Worm (Caenorhabditis elegans) whole organism, early embryonic: Measurements from ENCODE around the gene K08B12.1.

Experiments used
- B0310.2 ChIP-seq: sonication (generic microtip); optimal IDR thresholded peaks from 2 replicates; lab custom pipeline; 2016; ENCODE audit warnings: mild to moderate bottlenecking, missing genetic modification characterization, missing compliant biosample characterization
- F13C5.2 ChIP-seq: sonication (generic microtip); optimal IDR thresholded peaks from 2 replicates; lab custom pipeline; 2017; ENCODE audit warnings: mild to moderate bottlenecking, missing genetic modification characterization, inconsistent platforms, missing compliant biosample characterization
- aly-1 ChIP-seq: sonication (generic microtip); optimal IDR thresholded peaks from 2 replicates; lab custom pipeline; 2016; ENCODE audit warnings: missing genetic modification characterization, missing compliant biosample characterization
- ama-1 ChIP-seq: fragments of 150-350 bp; optimal IDR thresholded peaks from 2 replicates; lab custom pipeline; 2014
- ceh-13 ChIP-seq: fragments of 200-800 bp; sonication (Bioruptor generic); optimal IDR thresholded peaks from 2 replicates; lab custom pipeline; 2018; ENCODE audit warnings: mild to moderate bottlenecking, missing genetic modification characterization, missing compliant biosample characterization
- ceh-36 ChIP-seq: sonication (generic microtip); optimal IDR thresholded peaks from 2 replicates; lab custom pipeline; 2016; ENCODE audit warnings: missing genetic modification characterization, inconsistent platforms, missing compliant biosample characterization
- ets-7 ChIP-seq: sonication (generic microtip); optimal IDR thresholded peaks from 2 replicates; lab custom pipeline; 2016; ENCODE audit warnings: missing genotype, missing genetic modification characterization, missing compliant biosample characterization
- flt-1 ChIP-seq: fragments of 200-800 bp; sonication (Bioruptor generic); IDR thresholded peaks from 2 replicates; pipeline ENCODE4 v1.3.6; 2022; ENCODE audit warnings: missing genetic modification characterization, missing compliant biosample characterization
- hmbx-1 ChIP-seq: sonication (generic microtip); optimal IDR thresholded peaks from 2 replicates; lab custom pipeline; 2016; ENCODE audit warnings: mild to moderate bottlenecking, missing genetic modification characterization, missing compliant biosample characterization
- hmg-4 ChIP-seq: fragments of 200-800 bp; sonication (Bioruptor generic); optimal IDR thresholded peaks from 2 replicates; lab custom pipeline; 2018; ENCODE audit warnings: mild to moderate bottlenecking, missing genetic modification characterization, missing compliant biosample characterization
- hnd-1 ChIP-seq: sonication (generic microtip); optimal IDR thresholded peaks from 2 replicates; lab custom pipeline; 2016; ENCODE audit warnings: missing genetic modification characterization, missing compliant biosample characterization
- pes-1 ChIP-seq: fragments of 200-800 bp; sonication (Bioruptor generic); IDR thresholded peaks from 2 replicates; pipeline ENCODE4 v1.3.6; 2022; ENCODE audit warnings: missing genetic modification reagents, missing genetic modification characterization, missing compliant biosample characterization
- scrt-1 ChIP-seq: fragments of 200-800 bp; sonication (Bioruptor generic); IDR thresholded peaks from 2 replicates; pipeline ENCODE4 v1.3.6; 2022; ENCODE audit warnings: missing genetic modification characterization, missing compliant biosample characterization
- sea-1 ChIP-seq: fragments of 200-800 bp; sonication (Bioruptor generic); conservative IDR thresholded peaks from 2 replicates; pipeline ENCODE4 v1.3.6; 2022; ENCODE audit warnings: missing genetic modification characterization, missing compliant biosample characterization
- tbx-11 ChIP-seq: fragments of 200-800 bp; sonication (Bioruptor generic); IDR thresholded peaks from 2 replicates; pipeline ENCODE4 v1.3.6; 2022; ENCODE audit warnings: missing genetic modification characterization, missing compliant biosample characterization
- tbx-37 ChIP-seq: fragments of 200-800 bp; sonication (Bioruptor generic); conservative IDR thresholded peaks from 2 replicates; pipeline ENCODE4 v1.3.6; 2022; ENCODE audit warnings: missing genetic modification reagents, missing genetic modification characterization, missing compliant biosample characterization
- tra-4 ChIP-seq: sonication (generic microtip); optimal IDR thresholded peaks from 2 replicates; lab custom pipeline; 2017; ENCODE audit warnings: missing genetic modification characterization, missing compliant biosample characterization

The K08B12.1 gene

DNA sequence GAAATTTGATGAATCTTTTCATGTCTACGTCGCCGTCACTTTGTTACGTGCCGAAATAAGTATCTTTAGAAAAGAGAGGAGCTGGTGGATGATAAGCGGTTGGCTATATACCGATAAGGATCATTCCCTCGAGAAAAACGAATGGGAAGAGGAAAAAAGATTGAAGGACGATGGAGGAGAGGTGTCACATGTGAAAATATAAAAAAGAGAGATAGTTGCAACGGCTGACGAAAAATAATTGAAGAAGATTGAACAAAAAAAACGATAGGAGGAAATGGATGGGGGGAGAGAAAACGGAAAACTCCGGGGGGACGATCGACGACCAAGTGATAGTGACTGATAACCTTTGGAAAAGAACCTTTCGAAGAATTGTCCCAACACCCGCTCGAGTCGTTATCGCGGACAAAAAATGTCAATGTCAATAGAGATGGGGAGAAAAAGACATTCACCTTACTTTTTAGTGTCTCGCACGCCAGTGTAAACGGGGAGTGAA lies 29.7 kb upstream of the K08B12.1 start:
- TF ChIP-seq sea-1 (GFP tag; lab: Robert Waterston, UW) (no peak), tra-4 (tag; lab: Kevin White, UChicago) (no peak), tbx-11 (GFP tag; lab: Robert Waterston, UW) (no peak), hmbx-1 (tag; lab: Kevin White, UChicago) (no peak), scrt-1 (GFP tag; lab: Robert Waterston, UW) (no peak), B0310.2 (tag; lab: Kevin White, UChicago) (no peak)

DNA sequence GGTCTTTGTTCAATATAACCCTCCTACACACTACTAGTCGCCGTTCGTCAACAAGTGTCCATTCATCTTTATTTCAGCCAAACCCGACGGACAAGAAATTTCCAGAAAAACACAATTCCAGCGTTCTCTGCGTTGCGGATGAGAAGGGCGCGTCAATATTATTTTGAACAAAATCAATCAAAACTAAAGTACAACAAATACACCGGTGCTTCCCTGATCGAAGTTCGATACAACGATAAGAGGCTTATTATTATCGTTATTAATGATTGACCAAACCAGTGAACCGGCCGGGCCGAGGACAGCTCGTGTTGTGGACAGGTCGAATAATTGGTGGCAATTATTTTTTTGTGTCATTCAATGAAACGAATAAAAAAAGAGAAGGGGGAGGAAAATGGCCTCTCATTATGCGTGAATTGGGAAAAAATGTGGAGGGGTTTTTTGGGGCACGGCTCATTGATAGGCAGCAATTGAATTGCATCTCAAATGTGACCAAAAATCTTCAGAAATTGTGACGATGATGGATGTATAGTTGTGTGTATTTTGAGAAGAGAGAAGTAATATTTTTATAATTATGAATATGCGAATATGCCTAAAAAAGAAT lies 28.4 kb upstream of the K08B12.1 start:
- TF ChIP-seq hnd-1 = no peak

DNA sequence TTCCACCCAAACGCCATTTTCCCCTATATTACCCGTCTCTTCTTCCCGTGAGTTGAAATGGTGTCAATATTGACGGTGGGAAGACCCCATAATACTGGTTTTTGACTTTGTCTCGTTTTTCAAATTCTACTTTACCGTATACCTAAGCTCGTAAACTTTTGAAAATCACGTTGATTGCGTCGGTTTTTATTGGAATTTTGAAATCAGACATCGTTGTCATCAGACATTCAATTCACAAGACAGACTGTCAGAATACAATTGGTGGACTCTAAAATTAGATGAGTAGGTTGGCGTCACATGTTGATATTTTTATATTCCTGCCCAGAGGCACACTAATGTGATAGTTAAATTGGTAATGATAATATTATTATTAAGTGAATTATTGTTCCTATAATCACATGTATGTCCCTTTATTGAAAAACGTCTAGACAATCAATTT lies 27.2 kb upstream of the K08B12.1 start:
- TF ChIP-seq ets-7 (no peak), tbx-11 (GFP tag; lab: Robert Waterston, UW) (no peak), B0310.2 (tag; lab: Kevin White, UChicago) (no peak), hmg-4 (GFP tag; lab: Kevin White, UChicago) (no peak), tra-4 (tag; lab: Kevin White, UChicago) (no peak), tbx-37 (no peak), ceh-13 (GFP tag; lab: Kevin White, UChicago) (no peak), ceh-36 (tag; lab: Kevin White, UChicago) (no peak), hnd-1 (no peak), aly-1 (no peak), scrt-1 (GFP tag; lab: Robert Waterston, UW) (no peak), ama-1 (lab: Kevin White, UChicago) (no peak), F13C5.2 (tag; lab: Kevin White, UChicago) (no peak)

DNA sequence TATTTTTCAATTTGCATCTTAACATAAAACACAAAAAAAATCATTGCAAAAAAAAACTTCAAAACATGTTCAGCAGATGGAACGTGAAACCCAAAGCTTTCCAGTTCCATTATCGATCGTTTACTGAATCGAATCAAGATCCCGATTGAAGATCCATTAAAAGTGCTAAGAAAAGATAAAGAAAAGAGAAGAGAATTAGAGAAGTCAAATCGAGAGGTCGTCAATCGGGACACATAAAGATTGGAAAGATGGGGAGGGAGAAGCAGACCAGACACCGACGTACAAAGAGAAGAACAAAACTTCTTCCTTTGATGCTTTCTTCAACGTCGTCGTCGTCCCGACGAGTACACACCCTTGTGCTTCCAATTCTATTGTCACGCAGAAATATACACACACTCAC lies 26.3 kb upstream of the K08B12.1 start:
- TF ChIP-seq tbx-11 (GFP tag; lab: Robert Waterston, UW) = no peak
- TF ChIP-seq pes-1 (GFP tag; lab: Robert Waterston, UW) = no peak
- no peak for TF ChIP-seq F13C5.2 (tag; lab: Kevin White, UChicago)

DNA sequence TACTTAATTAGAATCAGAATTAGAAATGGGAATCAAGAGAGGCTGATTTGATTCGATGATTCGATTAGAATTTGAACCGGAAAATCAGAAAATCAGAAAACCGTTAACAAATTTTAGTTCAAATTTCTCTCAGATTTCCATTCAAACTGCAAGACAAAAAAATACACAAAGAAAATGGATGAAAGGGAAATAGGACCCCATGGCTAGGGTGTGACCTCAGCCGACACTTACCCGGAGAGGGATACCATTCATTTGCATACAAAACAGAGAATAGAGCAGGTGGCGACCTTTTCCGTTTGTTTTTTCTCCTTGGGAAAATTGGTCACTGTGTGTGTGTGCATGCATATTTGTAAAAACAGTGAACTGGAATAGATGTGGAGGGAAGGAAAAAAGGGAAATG lies 25.2 kb upstream of the K08B12.1 start:
- TF ChIP-seq hmbx-1 (tag; lab: Kevin White, UChicago) (no peak), ets-7 (no peak), tbx-37 (0 out of 2 replicates have a peak, but pooled peaks have one; percentile 18), pes-1 (GFP tag; lab: Robert Waterston, UW) (no peak), aly-1 (no peak), scrt-1 (GFP tag; lab: Robert Waterston, UW) (no peak), hmg-4 (GFP tag; lab: Kevin White, UChicago) (peak; percentile 17), B0310.2 (tag; lab: Kevin White, UChicago) (no peak), flt-1 (GFP tag; lab: Robert Waterston, UW) (no peak), hnd-1 (no peak)

DNA sequence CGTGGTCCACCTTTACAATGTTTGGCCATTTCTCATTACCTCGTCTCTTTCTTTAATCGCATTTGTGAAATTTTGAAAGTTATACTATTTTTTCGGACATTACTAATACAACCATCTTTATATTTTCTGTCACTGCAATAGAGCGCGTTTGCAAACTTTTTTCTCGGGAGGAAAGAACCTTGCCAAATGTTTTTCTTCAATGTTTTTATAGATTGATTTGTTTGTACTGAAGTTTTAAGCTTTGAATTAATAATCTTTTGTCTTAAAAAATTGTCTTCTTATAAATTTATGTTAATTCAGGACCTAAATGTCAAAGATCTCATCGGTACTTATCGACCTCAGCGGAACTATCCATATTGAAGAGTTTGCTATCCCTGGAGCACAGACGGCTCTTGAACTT lies 24.3 kb upstream of the K08B12.1 start, which contains the start of gene K08B12.3:
K08B12.3 (plus strand) TSS at position 301 of the 400 bp plus-strand sequence.
- TF ChIP-seq aly-1 = no peak
- no peak for TF ChIP-seq F13C5.2 (tag; lab: Kevin White, UChicago)
- no peak for TF ChIP-seq hnd-1
- TF ChIP-seq ets-7 = no peak
- no peak for TF ChIP-seq sea-1 (GFP tag; lab: Robert Waterston, UW)
- TF ChIP-seq ama-1 (lab: Kevin White, UChicago) = no peak
- TF ChIP-seq flt-1 (GFP tag; lab: Robert Waterston, UW) = no peak
- TF ChIP-seq B0310.2 (tag; lab: Kevin White, UChicago) = no peak
- no peak for TF ChIP-seq ceh-13 (GFP tag; lab: Kevin White, UChicago)
- TF ChIP-seq tra-4 (tag; lab: Kevin White, UChicago) = no peak
- no peak for TF ChIP-seq scrt-1 (GFP tag; lab: Robert Waterston, UW)

DNA sequence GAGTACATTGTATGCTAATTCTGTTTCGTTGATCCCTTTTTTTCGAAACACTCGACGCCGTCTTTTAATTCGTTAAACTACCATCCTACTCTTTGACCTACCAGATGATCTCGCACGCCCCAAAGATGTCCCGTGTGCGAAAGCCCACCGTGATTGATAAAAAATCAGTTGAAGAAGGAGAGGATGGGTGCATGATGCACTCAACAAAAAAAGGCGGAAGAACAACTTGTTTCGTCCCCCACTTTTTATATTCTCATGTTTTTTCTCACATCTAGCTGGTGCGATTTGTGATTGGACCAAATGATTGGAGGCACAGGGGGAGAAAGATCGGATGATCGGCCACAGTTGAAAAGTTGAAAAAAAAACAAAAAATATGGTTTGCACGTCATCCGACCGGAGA lies 20.8 kb upstream of the K08B12.1 start:
- TF ChIP-seq pes-1 (GFP tag; lab: Robert Waterston, UW) (no peak), aly-1 (no peak), ama-1 (lab: Kevin White, UChicago) (no peak), ets-7 (no peak), tbx-37 (no peak), scrt-1 (GFP tag; lab: Robert Waterston, UW) (no peak), F13C5.2 (tag; lab: Kevin White, UChicago) (no peak), ceh-13 (GFP tag; lab: Kevin White, UChicago) (no peak)

DNA sequence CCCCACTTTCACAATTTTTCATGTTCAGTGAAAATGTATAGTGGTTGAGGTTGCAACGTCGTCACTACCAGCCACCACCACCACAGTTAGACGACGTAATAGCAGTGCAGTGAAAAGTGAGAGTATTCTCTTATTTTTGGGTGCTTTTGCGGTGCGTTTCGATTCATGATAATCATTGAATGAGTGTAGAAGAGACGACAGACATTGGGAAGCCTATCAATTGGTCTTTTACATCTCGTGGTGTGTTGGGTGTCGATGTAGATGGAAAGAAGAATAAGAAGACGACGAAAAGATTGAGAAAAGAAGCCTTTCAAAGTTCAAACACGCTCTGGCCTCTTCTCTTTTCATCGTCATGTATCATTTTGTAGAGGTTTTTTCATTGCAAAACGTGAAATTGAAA lies 19.3 kb upstream of the K08B12.1 start:
- TF ChIP-seq hnd-1 = no peak
- no peak for TF ChIP-seq pes-1 (GFP tag; lab: Robert Waterston, UW)
- TF ChIP-seq ets-7 = no peak
- no peak for TF ChIP-seq aly-1
- TF ChIP-seq hmbx-1 (tag; lab: Kevin White, UChicago) = no peak
- no peak for TF ChIP-seq ceh-13 (GFP tag; lab: Kevin White, UChicago)
- no peak for TF ChIP-seq F13C5.2 (tag; lab: Kevin White, UChicago)
- no peak for TF ChIP-seq tra-4 (tag; lab: Kevin White, UChicago)
- no peak for TF ChIP-seq B0310.2 (tag; lab: Kevin White, UChicago)
- TF ChIP-seq sea-1 (GFP tag; lab: Robert Waterston, UW) = no peak
- TF ChIP-seq ama-1 (lab: Kevin White, UChicago) = no peak
- TF ChIP-seq flt-1 (GFP tag; lab: Robert Waterston, UW) = no peak
- no peak for TF ChIP-seq ceh-36 (tag; lab: Kevin White, UChicago)
- no peak for TF ChIP-seq tbx-11 (GFP tag; lab: Robert Waterston, UW)
- TF ChIP-seq tbx-37 = no peak
- no peak for TF ChIP-seq hmg-4 (GFP tag; lab: Kevin White, UChicago)
- TF ChIP-seq scrt-1 (GFP tag; lab: Robert Waterston, UW) = no peak
